Fruit fly (Drosophila melanogaster) whole organism, pupa: ENCODE measurements around the gene CG10064.

Experiments
- CG13204 ChIP-seq: fragments of 200-800 bp; sonication (Bioruptor generic); optimal IDR thresholded peaks from 2 replicates; lab custom pipeline; 2018; ENCODE audit warnings: missing biosample characterization, mild to moderate bottlenecking, missing genetic modification characterization, moderate library complexity
- CG14655 ChIP-seq: fragments of 200-800 bp; sonication (Bioruptor generic); optimal IDR thresholded peaks from 3 replicates; lab custom pipeline; 2017; ENCODE audit warnings: mild to moderate bottlenecking, missing biosample characterization, missing genetic modification reagents, missing genetic modification characterization
- CG17806 ChIP-seq: fragments of 200-800 bp; sonication (Bioruptor generic); optimal IDR thresholded peaks from 2 replicates; lab custom pipeline; 2018; ENCODE audit warnings: missing biosample characterization, mild to moderate bottlenecking, missing genetic modification characterization, moderate library complexity
- CG32121 ChIP-seq: fragments of 200-800 bp; sonication (Bioruptor generic); IDR thresholded peaks from 2 replicates; pipeline ENCODE4 v1.3.6; 2022; ENCODE audit warnings: missing biosample characterization, missing genetic modification characterization
- CG8159 ChIP-seq: fragments of 200-800 bp; sonication (Bioruptor generic); optimal IDR thresholded peaks from 3 replicates; lab custom pipeline; 2018; ENCODE audit warnings: missing biosample characterization, mild to moderate bottlenecking, missing genetic modification characterization, moderate library complexity
- CG9948 ChIP-seq: fragments of 200-800 bp; sonication (Bioruptor generic); optimal IDR thresholded peaks from 2 replicates; lab custom pipeline; 2018; ENCODE audit warnings: missing biosample characterization, mild to moderate bottlenecking, missing genetic modification characterization, moderate library complexity
- D1 ChIP-seq: fragments of 200-800 bp; sonication (Bioruptor generic); optimal IDR thresholded peaks from 2 replicates; lab custom pipeline; 2018; ENCODE audit warnings: missing biosample characterization, mild to moderate bottlenecking, missing genetic modification characterization, moderate library complexity

DNA sequence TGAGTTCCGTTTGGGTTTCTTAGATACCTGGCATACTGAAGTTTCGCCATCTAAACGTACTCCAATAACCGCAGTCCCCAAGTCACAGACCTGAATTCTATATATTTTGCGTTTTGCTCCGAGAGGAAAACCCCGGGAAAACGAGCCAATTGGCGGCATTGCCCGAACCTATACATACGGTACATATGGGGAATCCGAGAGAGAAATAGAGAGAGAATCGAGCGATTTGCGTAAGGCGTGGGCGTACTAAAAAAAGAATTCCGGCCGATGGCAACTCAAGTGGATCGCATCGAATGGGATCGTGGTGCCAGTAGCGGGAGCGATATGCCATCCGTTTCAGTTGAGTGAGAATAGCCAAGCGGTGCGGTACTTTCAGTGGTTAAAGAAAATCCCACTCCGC is 22.6 kb upstream of the CG10064 start, which contains the start of gene bin:
- no peak for TF ChIP-seq CG9948 (tag; lab: Kevin White, UChicago)
- no peak for TF ChIP-seq D1
- no peak for TF ChIP-seq CG13204
- no peak for TF ChIP-seq CG8159 (tag; lab: Kevin White, UChicago)
- TF ChIP-seq CG14655: no peak
- TF ChIP-seq CG17806: no peak
- TF ChIP-seq CG32121 (GFP tag; lab: Robert Waterston, UW): no peak
